Fruit fly (Drosophila melanogaster) whole organism, prepupa: ENCODE measurements around the gene unc-119.

ENCODE experiments used
- Blimp-1 ChIP-seq: fragments of 200-800 bp; sonication (Bioruptor generic); optimal IDR thresholded peaks from 3 replicates; lab custom pipeline; 2017; ENCODE audit warnings: missing biosample characterization, missing genetic modification characterization, mild to moderate bottlenecking, moderate library complexity, missing genetic modification reagents
- CG11294 ChIP-seq: fragments of 200-800 bp; sonication (Bioruptor generic); IDR thresholded peaks from 2 replicates; pipeline ENCODE4 v1.3.6; 2022; ENCODE audit warnings: missing biosample characterization, missing genetic modification characterization
- CG11762 ChIP-seq: fragments of 200-800 bp; sonication (Bioruptor generic); optimal IDR thresholded peaks from 3 replicates; lab custom pipeline; 2016; ENCODE audit warnings: missing biosample characterization, missing genetic modification characterization; ENCODE audit not compliant: insufficient read depth
- CG11902 ChIP-seq: fragments of 200-800 bp; sonication (Bioruptor generic); optimal IDR thresholded peaks from 3 replicates; lab custom pipeline; 2016; ENCODE audit warnings: missing biosample characterization, missing genetic modification characterization
- CG15336 ChIP-seq: fragments of 200-800 bp; sonication (Bioruptor generic); IDR thresholded peaks from 2 replicates; pipeline ENCODE4 v1.3.6; 2022; ENCODE audit warnings: missing biosample characterization, missing genetic modification characterization
- CG1621 ChIP-seq: fragments of 200-800 bp; sonication (Bioruptor generic); optimal IDR thresholded peaks from 3 replicates; lab custom pipeline; 2018; ENCODE audit warnings: missing biosample characterization, mild to moderate bottlenecking, missing genetic modification characterization
- CG16779 ChIP-seq: fragments of 200-800 bp; sonication (Bioruptor generic); optimal IDR thresholded peaks from 3 replicates; lab custom pipeline; 2017; ENCODE audit warnings: missing biosample characterization, mild to moderate bottlenecking, missing genetic modification characterization
- CG3032 ChIP-seq: fragments of 200-800 bp; optimal IDR thresholded peaks from 2 replicates; lab custom pipeline; 2019; ENCODE audit warnings: missing biosample characterization, mild to moderate bottlenecking, missing genetic modification characterization, moderate library complexity
- CG31627 ChIP-seq: fragments of 200-800 bp; sonication (Bioruptor generic); optimal IDR thresholded peaks from 3 replicates; lab custom pipeline; 2016; ENCODE audit warnings: missing biosample characterization, missing genetic modification characterization
- CG34406 ChIP-seq: fragments of 200-800 bp; sonication (Bioruptor generic); optimal IDR thresholded peaks from 3 replicates; lab custom pipeline; 2016; ENCODE audit warnings: missing biosample characterization, missing genetic modification characterization
- CG3919 ChIP-seq: fragments of 200-800 bp; sonication (Bioruptor generic); optimal IDR thresholded peaks from 3 replicates; lab custom pipeline; 2016; ENCODE audit warnings: missing biosample characterization, missing genetic modification characterization
- CG4318 ChIP-seq: fragments of 200-800 bp; sonication (Bioruptor generic); optimal IDR thresholded peaks from 3 replicates; lab custom pipeline; 2017; ENCODE audit warnings: missing biosample characterization, mild to moderate bottlenecking, missing genetic modification characterization
- CG6163 ChIP-seq: fragments of 200-800 bp; sonication (Bioruptor generic); IDR thresholded peaks from 3 replicates; pipeline ENCODE4 v1.3.6; 2022; ENCODE audit warnings: missing biosample characterization, missing genetic modification characterization
- CG6792 ChIP-seq: fragments of 200-800 bp; sonication (Bioruptor generic); optimal IDR thresholded peaks from 3 replicates; lab custom pipeline; 2016; ENCODE audit warnings: missing biosample characterization, missing genetic modification characterization
- CG6808 ChIP-seq: fragments of 200-800 bp; sonication (Bioruptor generic); optimal IDR thresholded peaks from 3 replicates; lab custom pipeline; 2017; ENCODE audit warnings: missing biosample characterization, missing genetic modification characterization, mild to moderate bottlenecking, moderate library complexity, missing genetic modification reagents
- CG6854 ChIP-seq: fragments of 200-800 bp; sonication (Bioruptor generic); optimal IDR thresholded peaks from 2 replicates; lab custom pipeline; 2017; ENCODE audit warnings: missing biosample characterization, mild to moderate bottlenecking, missing genetic modification characterization
- CG7368 ChIP-seq: fragments of 200-800 bp; sonication (Bioruptor generic); optimal IDR thresholded peaks from 3 replicates; lab custom pipeline; 2016; ENCODE audit warnings: missing biosample characterization, missing genetic modification characterization
- CG8119 ChIP-seq: fragments of 200-800 bp; sonication (Bioruptor generic); IDR thresholded peaks from 3 replicates; pipeline ENCODE4 v1.3.6; 2022; ENCODE audit warnings: missing biosample characterization, missing genetic modification characterization
- CG8319 ChIP-seq: fragments of 200-800 bp; sonication (Bioruptor generic); optimal IDR thresholded peaks from 3 replicates; lab custom pipeline; 2016; ENCODE audit warnings: missing biosample characterization, missing genetic modification characterization
- CG8632 ChIP-seq: fragments of 200-800 bp; sonication (Bioruptor generic); optimal IDR thresholded peaks from 3 replicates; lab custom pipeline; 2016; ENCODE audit warnings: missing biosample characterization, missing genetic modification characterization
- Eip75B ChIP-seq: fragments of 200-800 bp; sonication (Bioruptor generic); optimal IDR thresholded peaks from 3 replicates; lab custom pipeline; 2016; ENCODE audit warnings: missing biosample characterization, missing genetic modification characterization
- Eip78C ChIP-seq: fragments of 200-800 bp; sonication (Bioruptor generic); peaks from one replicate; lab custom pipeline; 2016; ENCODE audit warnings: missing biosample characterization, missing genetic modification characterization
- Eip93F ChIP-seq: fragments of 200-800 bp; sonication (Bioruptor generic); optimal IDR thresholded peaks from 2 replicates; lab custom pipeline; 2016; ENCODE audit warnings: missing biosample characterization, mild to moderate bottlenecking, missing genetic modification characterization
- Ets21C ChIP-seq: fragments of 200-800 bp; sonication (Bioruptor generic); optimal IDR thresholded peaks from 3 replicates; lab custom pipeline; 2016; ENCODE audit warnings: missing biosample characterization, missing genetic modification characterization
- Ets96B ChIP-seq: fragments of 200-800 bp; optimal IDR thresholded peaks from 2 replicates; lab custom pipeline; 2019; ENCODE audit warnings: missing biosample characterization, mild to moderate bottlenecking, missing genetic modification characterization, moderate library complexity
- Gug ChIP-seq: fragments of 200-800 bp; sonication (Bioruptor generic); IDR thresholded peaks from 2 replicates; pipeline ENCODE4 v1.3.6; 2022; ENCODE audit warnings: missing biosample characterization, missing genetic modification characterization
- Hr38 ChIP-seq: sonication (Bioruptor generic); optimal IDR thresholded peaks from 2 replicates; lab custom pipeline; 2016; ENCODE audit warnings: missing biosample characterization, missing genetic modification characterization
- Hr39 ChIP-seq: fragments of 200-800 bp; sonication (Bioruptor generic); optimal IDR thresholded peaks from 2 replicates; lab custom pipeline; 2016; ENCODE audit warnings: missing biosample characterization, missing genetic modification characterization
- Hr4 ChIP-seq: fragments of 200-800 bp; sonication (Bioruptor generic); optimal IDR thresholded peaks from 3 replicates; lab custom pipeline; 2016; ENCODE audit warnings: missing biosample characterization, missing genetic modification characterization
- OdsH ChIP-seq: fragments of 200-800 bp; sonication (Bioruptor generic); optimal IDR thresholded peaks from 3 replicates; lab custom pipeline; 2016; ENCODE audit warnings: missing biosample characterization, missing genetic modification characterization
- Sox14 ChIP-seq: fragments of 200-800 bp; sonication (Bioruptor generic); optimal IDR thresholded peaks from 3 replicates; lab custom pipeline; 2016; ENCODE audit warnings: missing biosample characterization, missing genetic modification characterization
- achi ChIP-seq: fragments of 200-800 bp; sonication (Bioruptor generic); optimal IDR thresholded peaks from 3 replicates; lab custom pipeline; 2016; ENCODE audit warnings: missing biosample characterization, missing genetic modification characterization
- acj6 ChIP-seq: fragments of 200-800 bp; sonication (Bioruptor generic); optimal IDR thresholded peaks from 3 replicates; lab custom pipeline; 2016; ENCODE audit warnings: missing biosample characterization, missing genetic modification characterization
- esn ChIP-seq: fragments of 200-800 bp; sonication (Bioruptor generic); optimal IDR thresholded peaks from 2 replicates; lab custom pipeline; 2016; ENCODE audit warnings: missing biosample characterization, mild to moderate bottlenecking, missing genetic modification characterization, moderate library complexity
- fd59A ChIP-seq: fragments of 200-800 bp; sonication (Bioruptor generic); optimal IDR thresholded peaks from 2 replicates; lab custom pipeline; 2017; ENCODE audit warnings: missing biosample characterization, mild to moderate bottlenecking, missing genetic modification characterization, missing genetic modification reagents
- fd85E ChIP-seq: fragments of 200-800 bp; sonication (Bioruptor generic); optimal IDR thresholded peaks from 3 replicates; lab custom pipeline; 2016; ENCODE audit warnings: missing biosample characterization, missing genetic modification characterization
- fkh ChIP-seq: fragments of 200-800 bp; sonication (Bioruptor generic); optimal IDR thresholded peaks from 3 replicates; lab custom pipeline; 2017; ENCODE audit warnings: missing biosample characterization, mild to moderate bottlenecking, missing genetic modification characterization, moderate library complexity
- net ChIP-seq: fragments of 200-800 bp; sonication (Bioruptor generic); optimal IDR thresholded peaks from 3 replicates; lab custom pipeline; 2016; ENCODE audit warnings: missing biosample characterization, missing genetic modification characterization
- pdm3 ChIP-seq: fragments of 200-800 bp; sonication (Bioruptor generic); optimal IDR thresholded peaks from 3 replicates; lab custom pipeline; 2016; ENCODE audit warnings: missing biosample characterization, missing genetic modification characterization
- salr ChIP-seq, 2 experiments: fragments of 200-800 bp; sonication (Bioruptor generic); optimal IDR thresholded peaks; 3 replicates each; lab custom pipeline; 2016 to 2018; ENCODE audit warnings: missing biosample characterization in 2 of 2, missing genetic modification characterization in 2 of 2, mild to moderate bottlenecking in 1 of 2
- spab ChIP-seq: fragments of 200-800 bp; sonication (Bioruptor generic); optimal IDR thresholded peaks from 2 replicates; lab custom pipeline; 2017; ENCODE audit warnings: missing biosample characterization, mild to moderate bottlenecking, missing genetic modification characterization, missing genetic modification reagents
- ss ChIP-seq, 2 experiments: fragments of 200-800 bp; sonication (Bioruptor generic); optimal IDR thresholded peaks; 2 replicates in 1 of 2; 3 replicates in 1 of 2; lab custom pipeline; 2017 to 2018; ENCODE audit warnings: mild to moderate bottlenecking in 2 of 2, missing biosample characterization in 2 of 2, missing genetic modification characterization in 2 of 2, moderate library complexity in 1 of 2
- topi ChIP-seq: fragments of 200-800 bp; sonication (Bioruptor generic); optimal IDR thresholded peaks from 3 replicates; lab custom pipeline; 2016; ENCODE audit warnings: missing biosample characterization, missing genetic modification characterization

Gene unc-119

DNA sequence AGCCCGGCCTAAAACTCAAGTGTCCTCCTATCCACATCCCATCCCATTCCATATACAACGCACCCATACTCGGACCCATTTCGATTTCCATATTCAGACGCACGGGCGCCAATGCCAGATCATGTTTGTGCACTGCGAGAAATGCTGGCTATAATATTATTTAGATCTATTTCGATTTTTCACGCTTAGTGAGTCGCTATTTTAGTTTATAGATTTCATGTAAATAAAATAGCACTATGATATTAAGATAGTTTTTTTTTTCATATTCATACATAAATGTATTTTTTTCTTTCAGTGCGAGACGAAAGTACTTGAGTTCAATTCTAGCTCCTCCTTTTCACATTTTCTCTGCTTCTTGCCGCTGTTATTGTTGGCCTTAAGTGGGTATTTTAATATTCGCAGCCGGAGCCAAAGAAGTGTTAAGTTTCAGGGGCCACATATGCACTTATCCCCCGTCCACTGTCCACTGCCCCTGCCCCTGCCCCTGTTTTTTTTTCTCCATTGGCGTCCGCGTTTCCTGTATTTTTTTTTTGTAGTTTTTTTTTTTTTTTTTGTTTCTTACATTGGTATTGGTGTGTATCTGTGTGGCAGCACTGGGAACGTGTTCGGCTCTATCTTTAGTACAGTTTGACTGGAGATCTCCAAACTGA, 877 bp upstream of the unc-119 start (continued):
- TF ChIP-seq Sox14 (GFP tag; lab: Kevin White, UChicago) (peak; percentile 69), CG6808 (GFP tag; lab: Kevin White, UChicago) (peak; percentile 82), fkh (GFP tag; lab: Kevin White, UChicago) (no peak), CG8119 (GFP tag; lab: Robert Waterston, UW) (peak; percentile 82), CG6163 (GFP tag; lab: Robert Waterston, UW) (peak; percentile 81; the same call in 2 of the 3 replicates), spab (GFP tag; lab: Kevin White, UChicago) (peak; percentile 63), CG1621 (tag; lab: Kevin White, UChicago) (peak; percentile 61), CG6792 (GFP tag; lab: Kevin White, UChicago) (peak; percentile 75), Hr4 (peak; percentile 65), Hr39 (GFP tag; lab: Kevin White, UChicago) (peak; percentile 56), pdm3 (GFP tag; lab: Kevin White, UChicago) (peak; percentile 81), Blimp-1 (GFP tag; lab: Kevin White, UChicago) (no peak), net (peak; percentile 78), CG16779 (tag; lab: Kevin White, UChicago) (peak; percentile 59), CG8319 (peak; percentile 51), acj6 (GFP tag; lab: Kevin White, UChicago) (peak; percentile 80), achi (GFP tag; lab: Kevin White, UChicago) (peak; percentile 81), fd85E (GFP tag; lab: Kevin White, UChicago) (peak; percentile 4), Eip78C (peak; percentile 97), CG11762 (GFP tag; lab: Kevin White, UChicago) (peak; percentile 53), CG34406 (peak; percentile 74)

DNA sequence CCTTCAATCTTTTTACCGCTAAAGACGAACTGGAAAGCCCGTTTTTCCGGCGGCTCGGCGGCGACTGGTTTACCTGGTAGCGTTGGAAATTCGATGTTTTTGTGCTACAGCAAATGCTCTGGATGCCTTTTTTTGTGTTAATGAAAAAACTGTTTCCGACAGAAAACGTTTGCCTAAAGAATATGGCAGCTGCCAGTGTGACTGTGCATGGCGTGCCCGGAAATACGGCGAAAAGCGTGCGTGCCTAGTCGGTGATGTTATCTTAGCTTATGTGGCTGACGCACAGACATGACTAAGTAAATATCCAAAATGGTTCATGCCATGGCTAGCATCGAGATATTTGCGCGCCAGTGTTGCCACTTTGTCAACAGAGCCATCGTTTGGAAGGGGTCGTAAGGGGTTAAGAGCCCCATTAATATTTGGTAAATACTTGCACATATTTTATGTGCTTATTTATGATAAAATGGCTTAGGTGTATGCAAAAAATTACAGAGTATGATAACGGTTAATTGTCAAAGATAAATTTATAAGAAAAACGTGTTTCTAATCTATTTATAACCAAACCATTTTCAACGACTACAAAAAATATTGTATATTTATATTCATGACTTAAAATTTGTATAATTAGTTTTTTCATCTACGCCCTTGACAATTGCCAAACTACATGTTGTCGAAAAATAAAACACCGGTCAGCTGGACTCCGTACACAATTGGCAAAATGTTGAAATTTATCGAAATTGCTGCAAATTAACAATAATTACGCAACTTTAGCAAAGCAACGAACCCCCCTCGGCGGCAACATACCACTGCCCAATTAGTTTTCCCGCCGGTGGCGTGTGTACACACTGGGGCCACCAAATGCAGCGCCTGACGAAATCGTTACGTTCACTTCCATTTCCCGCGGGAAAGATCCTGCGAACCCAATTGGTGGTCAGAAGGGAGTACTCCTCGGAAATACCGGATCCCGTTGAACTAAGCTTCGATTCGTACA, 4.8 kb downstream of the unc-119 start, which contains the start of gene CG2059:
TSS of gene CG2059 (plus strand) at position 364 of the 991 bp plus-strand sequence.
- TF ChIP-seq CG6854 (peak; percentile 56), CG15336 (peak; percentile 14; the same call in 1 of the 2 replicates), CG6808 (GFP tag; lab: Kevin White, UChicago) (no peak), CG1621 (tag; lab: Kevin White, UChicago) (peak; percentile 41), Ets21C (GFP tag; lab: Kevin White, UChicago) (peak; percentile 6), CG11902 (GFP tag; lab: Kevin White, UChicago) (peak; percentile 6), CG4318 (GFP tag; lab: Kevin White, UChicago) (no peak), net (no peak), Eip93F (GFP tag; lab: Kevin White, UChicago) (peak; percentile 29), Hr39 (GFP tag; lab: Kevin White, UChicago) (peak; percentile 45), CG11762 (GFP tag; lab: Kevin White, UChicago) (no peak), CG8119 (GFP tag; lab: Robert Waterston, UW) (peak; percentile 29; the same call in 1 of the 3 replicates), CG16779 (tag; lab: Kevin White, UChicago) (no peak), CG31627 (peak; percentile 43), Eip78C (peak; percentile 75), achi (GFP tag; lab: Kevin White, UChicago) (no peak), salr (GFP tag; optimal IDR thresholded peaks at IDR 0.05; lab: Kevin White, UChicago) (no peak), Gug (GFP tag; lab: Robert Waterston, UW) (no peak; the same call in 1 of the 2 replicates), CG11294 (GFP tag; lab: Robert Waterston, UW) (no peak; the same call in 1 of the 2 replicates), Eip75B (GFP tag; lab: Kevin White, UChicago) (no peak), CG3032 (tag; lab: Kevin White, UChicago) (peak; percentile 11), CG7368 (no peak), esn (GFP tag; lab: Kevin White, UChicago) (peak; percentile 35), Sox14 (GFP tag; lab: Kevin White, UChicago) (no peak), CG3919 (GFP tag; lab: Kevin White, UChicago) (no peak), Hr38 (no peak), Ets96B (tag; lab: Kevin White, UChicago) (no peak), acj6 (GFP tag; lab: Kevin White, UChicago) (peak; percentile 15), spab (GFP tag; lab: Kevin White, UChicago) (no peak), Hr4 (peak; percentile 37), ss (GFP tag; optimal IDR thresholded peaks at IDR 0.05; lab: Kevin White, UChicago) (no peak), fd59A (GFP tag; lab: Kevin White, UChicago) (no peak), CG8632 (GFP tag; lab: Kevin White, UChicago) (no peak), topi (GFP tag; lab: Kevin White, UChicago) (peak; percentile 22), fd85E (GFP tag; lab: Kevin White, UChicago) (no peak), OdsH (GFP tag; lab: Kevin White, UChicago) (peak; percentile 42), fkh (GFP tag; lab: Kevin White, UChicago) (peak; percentile 100)
